Worm (Caenorhabditis elegans) whole organism, L1 larva: ENCODE data around the gene C33A11.2.

Experiments used
- C34B4.2 ChIP-seq: sonication (generic microtip); optimal IDR thresholded peaks from 2 replicates; lab custom pipeline; 2017; ENCODE audit warnings: mild to moderate bottlenecking, missing genetic modification characterization, missing compliant biosample characterization
- F16B12.6 ChIP-seq: fragments of 150-350 bp; optimal IDR thresholded peaks from 2 replicates; lab custom pipeline; 2014; ENCODE audit warnings: missing biosample characterization, missing genetic modification characterization
- blmp-1 ChIP-seq: fragments of 150-350 bp; optimal IDR thresholded peaks from 2 replicates; lab custom pipeline; 2014; ENCODE audit warnings: missing biosample characterization, missing genetic modification characterization
- ceh-63 ChIP-seq: fragments of 200-800 bp; sonication (Bioruptor generic); optimal IDR thresholded peaks from 2 replicates; lab custom pipeline; 2018; ENCODE audit warnings: mild to moderate bottlenecking, missing genetic modification characterization, missing compliant biosample characterization
- ceh-8 ChIP-seq: fragments of 200-800 bp; sonication (Bioruptor generic); optimal IDR thresholded peaks from 2 replicates; lab custom pipeline; 2018; ENCODE audit warnings: mild to moderate bottlenecking, missing genetic modification characterization, moderate library complexity, missing compliant biosample characterization
- ceh-82 ChIP-seq, 3 experiments: fragments of 150-350 bp in 1 of 3; sonication (generic microtip) in 2 of 3; optimal IDR thresholded peaks; 2 replicates each; lab custom pipeline; 2014 to 2017; ENCODE audit warnings: missing biosample characterization in 3 of 3, missing genetic modification characterization in 3 of 3
- ceh-88 ChIP-seq: fragments of 200-800 bp; sonication (Bioruptor generic); IDR thresholded peaks from 2 replicates; pipeline ENCODE4 v1.3.6; 2022; ENCODE audit warnings: missing genetic modification characterization, missing compliant biosample characterization
- ceh-90 ChIP-seq: sonication (generic microtip); optimal IDR thresholded peaks from 2 replicates; lab custom pipeline; 2016; ENCODE audit warnings: missing genetic modification characterization, missing compliant biosample characterization
- ces-1 ChIP-seq: fragments of 150-350 bp; optimal IDR thresholded peaks from 2 replicates; lab custom pipeline; 2014; ENCODE audit warnings: missing biosample characterization, missing genetic modification reagents, missing genetic modification characterization
- efl-1 ChIP-seq, 4 experiments: fragments of 150-350 bp; optimal IDR thresholded peaks in 3 of 4; peaks in 1 of 4; 1 replicate in 1 of 4; 2 replicates in 3 of 4; lab custom pipeline; 2014; ENCODE audit warnings: missing biosample characterization in 2 of 4, missing genetic modification characterization in 2 of 4, missing genetic modification reagents in 2 of 4
- elt-2 ChIP-seq: sonication (generic microtip); optimal IDR thresholded peaks from 2 replicates; lab custom pipeline; 2016; ENCODE audit warnings: missing genetic modification characterization, mild to moderate bottlenecking, inconsistent platforms, missing compliant biosample characterization, missing genetic modification reagents
- fkh-10 ChIP-seq: sonication (generic microtip); optimal IDR thresholded peaks from 2 replicates; lab custom pipeline; 2017; ENCODE audit warnings: missing biosample characterization, missing genetic modification reagents, missing genetic modification characterization
- fkh-4 ChIP-seq: sonication (generic microtip); optimal IDR thresholded peaks from 2 replicates; lab custom pipeline; 2016; ENCODE audit warnings: missing compliant biosample characterization, missing genetic modification characterization, borderline replicate concordance
- fkh-8 ChIP-seq: sonication (generic microtip); optimal IDR thresholded peaks from 2 replicates; lab custom pipeline; 2016; ENCODE audit warnings: mild to moderate bottlenecking, missing genetic modification characterization, missing compliant biosample characterization
- fos-1 ChIP-seq: fragments of 150-350 bp; optimal IDR thresholded peaks from 2 replicates; lab custom pipeline; 2014; ENCODE audit warnings: missing biosample characterization, missing genetic modification characterization
- grh-1 ChIP-seq: fragments of 200-800 bp; sonication (Bioruptor generic); IDR thresholded peaks from 2 replicates; pipeline ENCODE4 v1.3.6; 2022; ENCODE audit warnings: missing genetic modification reagents, missing genetic modification characterization, missing compliant biosample characterization
- irx-1 ChIP-seq: sonication (generic microtip); optimal IDR thresholded peaks from 2 replicates; lab custom pipeline; 2016; ENCODE audit warnings: missing genetic modification characterization, missing compliant biosample characterization
- isw-1 ChIP-seq: fragments of 200-800 bp; sonication (Bioruptor generic); IDR thresholded peaks from 2 replicates; pipeline ENCODE4 v1.3.6; 2022; ENCODE audit warnings: missing genetic modification characterization, missing compliant biosample characterization
- jun-1 ChIP-seq: fragments of 150-350 bp; optimal IDR thresholded peaks from 2 replicates; lab custom pipeline; 2014; ENCODE audit warnings: missing biosample characterization, missing genetic modification reagents, missing genetic modification characterization
- lin-14 ChIP-seq: fragments of 200-800 bp; sonication (Bioruptor generic); optimal IDR thresholded peaks from 2 replicates; lab custom pipeline; 2018; ENCODE audit warnings: mild to moderate bottlenecking, missing genetic modification characterization, moderate library complexity, missing compliant biosample characterization
- lin-35 ChIP-seq, 2 experiments: fragments of 150-350 bp; optimal IDR thresholded peaks; 2 replicates each; lab custom pipeline; 2014; ENCODE audit warnings: missing biosample characterization in 2 of 2, missing genetic modification characterization in 2 of 2, missing genetic modification reagents in 2 of 2
- lir-3 ChIP-seq: sonication (generic microtip); optimal IDR thresholded peaks from 2 replicates; lab custom pipeline; 2016; ENCODE audit warnings: mild to moderate bottlenecking, missing genetic modification characterization, moderate library complexity, missing compliant biosample characterization; ENCODE audit not compliant: poor library complexity
- mef-2 ChIP-seq: fragments of 150-350 bp; optimal IDR thresholded peaks from 2 replicates; lab custom pipeline; 2014; ENCODE audit warnings: missing biosample characterization, missing genetic modification characterization
- nhr-11 ChIP-seq: fragments of 150-350 bp; optimal IDR thresholded peaks from 2 replicates; lab custom pipeline; 2014; ENCODE audit warnings: missing biosample characterization, missing genetic modification characterization
- nhr-12 ChIP-seq: sonication (generic microtip); optimal IDR thresholded peaks from 2 replicates; lab custom pipeline; 2017; ENCODE audit warnings: missing biosample characterization, missing genetic modification characterization
- nhr-19 ChIP-seq: fragments of 200-800 bp; sonication (Bioruptor generic); conservative IDR thresholded peaks from 2 replicates; pipeline ENCODE4 v1.3.6; 2022; ENCODE audit warnings: missing genetic modification characterization, missing compliant biosample characterization
- nhr-20 ChIP-seq: sonication (generic microtip); optimal IDR thresholded peaks from 2 replicates; lab custom pipeline; 2016; ENCODE audit warnings: mild to moderate bottlenecking, missing genetic modification characterization, missing compliant biosample characterization
- nhr-237 ChIP-seq: fragments of 150-350 bp; optimal IDR thresholded peaks from 2 replicates; lab custom pipeline; 2014; ENCODE audit warnings: missing biosample characterization, missing genetic modification characterization
- nhr-28 ChIP-seq: fragments of 150-350 bp; optimal IDR thresholded peaks from 2 replicates; lab custom pipeline; 2014; ENCODE audit warnings: missing biosample characterization, missing genetic modification characterization
- nhr-47 ChIP-seq: sonication (generic microtip); optimal IDR thresholded peaks from 2 replicates; lab custom pipeline; 2016; ENCODE audit warnings: mild to moderate bottlenecking, missing genetic modification characterization, moderate library complexity, missing compliant biosample characterization
- nhr-71 ChIP-seq: sonication (generic microtip); optimal IDR thresholded peaks from 2 replicates; lab custom pipeline; 2016; ENCODE audit warnings: mild to moderate bottlenecking, missing genetic modification characterization, moderate library complexity, missing compliant biosample characterization
- nhr-90 ChIP-seq: sonication (generic microtip); optimal IDR thresholded peaks from 2 replicates; lab custom pipeline; 2016; ENCODE audit warnings: mild to moderate bottlenecking, missing genetic modification characterization, missing compliant biosample characterization; ENCODE audit not compliant: poor library complexity
- pax-3 ChIP-seq: fragments of 200-800 bp; sonication (Bioruptor generic); optimal IDR thresholded peaks from 2 replicates; lab custom pipeline; 2018; ENCODE audit warnings: mild to moderate bottlenecking, missing genetic modification characterization, moderate library complexity, missing compliant biosample characterization
- pqm-1 ChIP-seq: sonication (generic microtip); optimal IDR thresholded peaks from 3 replicates; lab custom pipeline; 2017; ENCODE audit warnings: missing biosample characterization, missing genetic modification characterization
- rnt-1 ChIP-seq: sonication (generic microtip); optimal IDR thresholded peaks from 2 replicates; lab custom pipeline; 2016; ENCODE audit warnings: mild to moderate bottlenecking, missing genetic modification characterization, moderate library complexity, missing compliant biosample characterization
- skn-1 ChIP-seq: fragments of 150-350 bp; optimal IDR thresholded peaks from 2 replicates; lab custom pipeline; 2014; ENCODE audit warnings: missing biosample characterization, missing genetic modification characterization
- snpc-4 ChIP-seq: fragments of 150-350 bp; optimal IDR thresholded peaks from 2 replicates; lab custom pipeline; 2014; ENCODE audit warnings: missing biosample characterization, missing genetic modification characterization
- snu-23 ChIP-seq: sonication (generic microtip); optimal IDR thresholded peaks from 2 replicates; lab custom pipeline; 2016; ENCODE audit warnings: missing genetic modification characterization, missing compliant biosample characterization
- sptf-1 ChIP-seq: fragments of 150-350 bp; optimal IDR thresholded peaks from 2 replicates; lab custom pipeline; 2014; ENCODE audit warnings: missing biosample characterization, missing genetic modification characterization
- sup-37 ChIP-seq: fragments of 200-800 bp; sonication (Bioruptor generic); optimal IDR thresholded peaks from 2 replicates; lab custom pipeline; 2018; ENCODE audit warnings: mild to moderate bottlenecking, missing genetic modification characterization, missing compliant biosample characterization
- swsn-7 ChIP-seq: sonication (generic microtip); optimal IDR thresholded peaks from 2 replicates; lab custom pipeline; 2016; ENCODE audit warnings: missing genetic modification characterization, missing compliant biosample characterization
- tbx-2 ChIP-seq: sonication (generic microtip); optimal IDR thresholded peaks from 2 replicates; lab custom pipeline; 2016; ENCODE audit warnings: missing genetic modification characterization, missing compliant biosample characterization
- unc-86 ChIP-seq: sonication (generic microtip); optimal IDR thresholded peaks from 2 replicates; lab custom pipeline; 2016; ENCODE audit warnings: missing genetic modification characterization, missing compliant biosample characterization
- unc-98 ChIP-seq: fragments of 200-800 bp; sonication (Bioruptor generic); IDR thresholded peaks from 2 replicates; pipeline ENCODE4 v1.3.6; 2022; ENCODE audit warnings: missing genetic modification characterization, missing compliant biosample characterization
- vab-15 ChIP-seq: sonication (generic microtip); optimal IDR thresholded peaks from 2 replicates; lab custom pipeline; 2017; ENCODE audit warnings: missing genotype, mild to moderate bottlenecking, missing genetic modification characterization, missing compliant biosample characterization
- zag-1 ChIP-seq: fragments of 150-350 bp; optimal IDR thresholded peaks from 2 replicates; lab custom pipeline; 2014; ENCODE audit warnings: missing biosample characterization, missing genetic modification characterization
- ztf-4 ChIP-seq: fragments of 150-350 bp; optimal IDR thresholded peaks from 2 replicates; lab custom pipeline; 2014; ENCODE audit warnings: missing biosample characterization, missing genetic modification characterization

C33A11.2 gene

DNA sequence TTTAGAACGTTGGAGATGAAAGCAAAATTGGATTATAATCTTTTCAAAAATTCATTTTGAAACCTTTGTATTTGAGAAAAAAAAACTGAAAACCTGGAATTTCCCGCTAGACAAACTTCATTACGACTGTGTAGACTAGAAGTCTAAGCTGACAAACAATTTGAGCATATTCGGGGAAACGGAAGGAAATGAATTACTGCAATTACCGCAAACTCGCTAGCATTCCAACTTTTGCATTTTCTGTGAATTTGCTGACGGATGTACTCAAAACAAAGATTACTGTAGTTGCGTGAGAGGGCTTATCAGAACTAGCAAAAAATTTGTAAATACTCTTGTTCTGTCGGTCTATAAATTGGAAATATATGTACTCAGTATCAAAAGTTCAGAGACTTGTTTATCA is 24.1 kb downstream of the C33A11.2 start:
- peak; percentile 83 for TF ChIP-seq fkh-8 (tag; lab: Kevin White, UChicago)
- no peak for TF ChIP-seq jun-1 (tag; lab: Kevin White, UChicago)
- no peak for TF ChIP-seq mef-2
- TF ChIP-seq nhr-47 = peak; percentile 49
- TF ChIP-seq nhr-71 (tag; lab: Kevin White, UChicago) = peak; percentile 67
- no peak for TF ChIP-seq ceh-88 (GFP tag; lab: Robert Waterston, UW)
- peak; percentile 42 for TF ChIP-seq lin-14 (GFP tag; lab: Kevin White, UChicago)
- TF ChIP-seq nhr-237 (tag; lab: Kevin White, UChicago) = no peak
- no peak for TF ChIP-seq isw-1 (GFP tag; lab: Robert Waterston, UW)
- no peak for TF ChIP-seq ceh-63
- peak; percentile 77 for TF ChIP-seq nhr-11 (tag; lab: Kevin White, UChicago)
- TF ChIP-seq fos-1 (tag; lab: Kevin White, UChicago) = no peak
- TF ChIP-seq nhr-12 (tag; lab: Kevin White, UChicago) = no peak

DNA sequence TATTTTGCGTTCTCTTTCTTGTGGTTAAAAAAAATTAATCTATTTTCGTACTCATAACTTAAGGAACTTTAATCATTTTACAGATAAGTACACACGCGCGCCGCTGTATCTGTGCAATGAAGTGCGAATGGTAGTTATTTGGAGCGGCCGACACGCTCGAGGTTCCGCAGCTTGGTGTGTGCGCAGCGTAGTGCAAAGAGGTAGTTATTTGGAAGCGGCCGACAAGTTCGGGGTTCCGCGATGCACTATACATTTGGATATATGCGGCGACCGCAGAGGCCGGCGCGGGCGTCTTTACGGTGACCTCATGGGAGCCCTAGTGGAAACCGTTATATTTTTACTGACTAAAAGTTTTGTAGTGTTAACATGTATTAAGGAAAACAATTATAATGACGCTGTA is 26.9 kb downstream of the C33A11.2 start:
- TF ChIP-seq ztf-4 (tag; lab: Kevin White, UChicago) = no peak
- TF ChIP-seq C34B4.2 (tag; lab: Kevin White, UChicago) = no peak
- no peak for TF ChIP-seq ceh-90 (tag; lab: Kevin White, UChicago)
- peak; percentile 87 for TF ChIP-seq snpc-4 (tag; lab: Kevin White, UChicago)
- no peak for TF ChIP-seq fos-1 (tag; lab: Kevin White, UChicago)

DNA sequence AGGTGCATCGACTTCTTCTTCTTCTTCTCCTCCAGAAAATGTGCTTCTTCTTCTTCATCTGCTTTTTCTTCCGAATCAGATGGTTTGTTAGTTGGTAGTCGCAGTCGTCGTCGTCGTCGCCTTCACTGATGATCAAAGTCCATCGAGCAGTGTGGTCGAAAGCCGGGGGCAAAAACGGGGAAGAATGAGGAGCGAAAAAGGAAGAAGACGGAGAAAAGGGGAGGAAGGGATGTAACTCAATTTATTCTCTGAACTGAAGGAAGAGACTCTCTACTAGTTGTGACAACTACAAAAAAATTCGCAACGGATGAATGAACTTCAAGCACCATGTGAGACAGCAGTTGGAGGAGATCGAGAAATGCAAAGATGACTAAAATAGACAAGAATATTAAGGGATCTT is 29.9 kb downstream of the C33A11.2 start:
- TF ChIP-seq isw-1 (GFP tag; lab: Robert Waterston, UW) = peak; percentile 16; the same call in 1 of the 2 replicates
- peak; percentile 93 for TF ChIP-seq lin-14 (GFP tag; lab: Kevin White, UChicago)
- TF ChIP-seq ceh-8 (GFP tag; lab: Kevin White, UChicago) = peak; percentile 46
- no peak for TF ChIP-seq sup-37 (GFP tag; lab: Kevin White, UChicago)
- no peak for TF ChIP-seq rnt-1 (tag; lab: Kevin White, UChicago)
- peak; percentile 45 for TF ChIP-seq nhr-47
- TF ChIP-seq tbx-2 (tag; lab: Kevin White, UChicago) = peak; percentile 4
- peak in 1 of 3 experiments; percentile 18 for TF ChIP-seq ceh-82 (tag; optimal IDR thresholded peaks at IDR 0.05; lab: Kevin White, UChicago)
- TF ChIP-seq ceh-88 (GFP tag; lab: Robert Waterston, UW) = no peak
- no peak for TF ChIP-seq F16B12.6 (tag; lab: Kevin White, UChicago)
- TF ChIP-seq swsn-7 = peak; percentile 31
- TF ChIP-seq nhr-20 (tag; lab: Kevin White, UChicago) = peak; percentile 7
- no peak for TF ChIP-seq efl-1 (optimal IDR thresholded peaks at IDR 0.05; lab: Kevin White, UChicago)
- no peak for TF ChIP-seq efl-1 (GFP tag; optimal IDR thresholded peaks at IDR 0.05 in 1 of 2; lab: Kevin White, UChicago)
- no peak for TF ChIP-seq nhr-28
- TF ChIP-seq blmp-1 (tag; lab: Kevin White, UChicago) = no peak
- no peak for TF ChIP-seq unc-98 (GFP tag; lab: Robert Waterston, UW)
- peak; percentile 8 for TF ChIP-seq zag-1 (tag; lab: Kevin White, UChicago)
- TF ChIP-seq elt-2 (tag; lab: Kevin White, UChicago) = no peak
- TF ChIP-seq pqm-1 = no peak
- TF ChIP-seq nhr-71 (tag; lab: Kevin White, UChicago) = peak; percentile 54
- no peak for TF ChIP-seq nhr-90 (tag; lab: Kevin White, UChicago)
- TF ChIP-seq fkh-10 = peak; percentile 83
- TF ChIP-seq nhr-237 (tag; lab: Kevin White, UChicago) = no peak
- TF ChIP-seq vab-15 (tag; lab: Kevin White, UChicago) = no peak
- no peak for TF ChIP-seq snu-23 (GFP tag; lab: Kevin White, UChicago)
- TF ChIP-seq lin-35 (GFP tag; optimal IDR thresholded peaks at IDR 0.05; lab: Kevin White, UChicago) = no peak
- TF ChIP-seq skn-1 (tag; lab: Kevin White, UChicago) = no peak
- TF ChIP-seq grh-1 (GFP tag; lab: Robert Waterston, UW) = no peak
- TF ChIP-seq ces-1 (GFP tag; lab: Kevin White, UChicago) = peak; percentile 2
- TF ChIP-seq pax-3 (tag; lab: Kevin White, UChicago) = no peak
- TF ChIP-seq nhr-19 (GFP tag; lab: Robert Waterston, UW) = no peak
- TF ChIP-seq sptf-1 (tag; lab: Kevin White, UChicago) = no peak
- TF ChIP-seq lir-3 (tag; lab: Kevin White, UChicago) = no peak
- no peak for TF ChIP-seq irx-1 (tag; lab: Kevin White, UChicago)
- TF ChIP-seq fkh-4 (tag; lab: Kevin White, UChicago) = no peak
- peak; percentile 21 for TF ChIP-seq unc-86 (tag; lab: Kevin White, UChicago)
- TF ChIP-seq, all 84 proteins: peak for 13
